Fruit fly (Drosophila melanogaster) whole organism: ENCODE data around the gene CG4496.

ENCODE experiments used
- CG8478 ChIP-seq: fragments of >200 bp; optimal IDR thresholded peaks from 2 replicates; lab custom pipeline; 2018; ENCODE audit warnings: inconsistent platforms
- Dll ChIP-seq: fragments of >200 bp; optimal IDR thresholded peaks from 2 replicates; lab custom pipeline; 2017
- psq ChIP-seq: fragments of >200 bp; optimal IDR thresholded peaks from 2 replicates; lab custom pipeline; 2017

- no peak for TF ChIP-seq psq (lab: Kevin White, UChicago)
- no peak for TF ChIP-seq CG8478 (lab: Kevin White, UChicago)
- no peak for TF ChIP-seq Dll (lab: Kevin White, UChicago)
Observed at dm6 chr2L:7140089-7140488, 49.7 kb downstream of the CG4496 start.
